Fruit fly (Drosophila melanogaster) whole organism, prepupa: ENCODE data around the gene mre11.

Experiments used
- Blimp-1 ChIP-seq: fragments of 200-800 bp; sonication (Bioruptor generic); optimal IDR thresholded peaks from 3 replicates; lab custom pipeline; 2017; ENCODE audit warnings: missing biosample characterization, missing genetic modification characterization, mild to moderate bottlenecking, moderate library complexity, missing genetic modification reagents
- CG10669 ChIP-seq: fragments of 200-800 bp; sonication (Bioruptor generic); optimal IDR thresholded peaks from 3 replicates; lab custom pipeline; 2018; ENCODE audit warnings: missing biosample characterization, mild to moderate bottlenecking, missing genetic modification characterization, moderate library complexity
- CG11294 ChIP-seq: fragments of 200-800 bp; sonication (Bioruptor generic); IDR thresholded peaks from 2 replicates; pipeline ENCODE4 v1.3.6; 2022; ENCODE audit warnings: missing biosample characterization, missing genetic modification characterization
- CG1621 ChIP-seq: fragments of 200-800 bp; sonication (Bioruptor generic); optimal IDR thresholded peaks from 3 replicates; lab custom pipeline; 2018; ENCODE audit warnings: missing biosample characterization, mild to moderate bottlenecking, missing genetic modification characterization
- CG3032 ChIP-seq: fragments of 200-800 bp; optimal IDR thresholded peaks from 2 replicates; lab custom pipeline; 2019; ENCODE audit warnings: missing biosample characterization, mild to moderate bottlenecking, missing genetic modification characterization, moderate library complexity
- CG32006 ChIP-seq: fragments of 200-800 bp; sonication (Bioruptor generic); optimal IDR thresholded peaks from 3 replicates; lab custom pipeline; 2017; ENCODE audit warnings: missing biosample characterization, mild to moderate bottlenecking, missing genetic modification characterization
- CG3919 ChIP-seq: fragments of 200-800 bp; sonication (Bioruptor generic); optimal IDR thresholded peaks from 3 replicates; lab custom pipeline; 2016; ENCODE audit warnings: missing biosample characterization, missing genetic modification characterization
- CG4318 ChIP-seq: fragments of 200-800 bp; sonication (Bioruptor generic); optimal IDR thresholded peaks from 3 replicates; lab custom pipeline; 2017; ENCODE audit warnings: missing biosample characterization, mild to moderate bottlenecking, missing genetic modification characterization
- CG6808 ChIP-seq: fragments of 200-800 bp; sonication (Bioruptor generic); optimal IDR thresholded peaks from 3 replicates; lab custom pipeline; 2017; ENCODE audit warnings: missing biosample characterization, missing genetic modification characterization, mild to moderate bottlenecking, moderate library complexity, missing genetic modification reagents
- CG6854 ChIP-seq: fragments of 200-800 bp; sonication (Bioruptor generic); optimal IDR thresholded peaks from 2 replicates; lab custom pipeline; 2017; ENCODE audit warnings: missing biosample characterization, mild to moderate bottlenecking, missing genetic modification characterization
- CG8119 ChIP-seq: fragments of 200-800 bp; sonication (Bioruptor generic); IDR thresholded peaks from 3 replicates; pipeline ENCODE4 v1.3.6; 2022; ENCODE audit warnings: missing biosample characterization, missing genetic modification characterization
- CG9139 ChIP-seq: fragments of 200-800 bp; sonication (Bioruptor generic); optimal IDR thresholded peaks from 3 replicates; lab custom pipeline; 2017; ENCODE audit warnings: missing biosample characterization, mild to moderate bottlenecking, missing genetic modification characterization
- Eip75B ChIP-seq: fragments of 200-800 bp; sonication (Bioruptor generic); optimal IDR thresholded peaks from 3 replicates; lab custom pipeline; 2016; ENCODE audit warnings: missing biosample characterization, missing genetic modification characterization
- Ets96B ChIP-seq: fragments of 200-800 bp; optimal IDR thresholded peaks from 2 replicates; lab custom pipeline; 2019; ENCODE audit warnings: missing biosample characterization, mild to moderate bottlenecking, missing genetic modification characterization, moderate library complexity
- Hr38 ChIP-seq: sonication (Bioruptor generic); optimal IDR thresholded peaks from 2 replicates; lab custom pipeline; 2016; ENCODE audit warnings: missing biosample characterization, missing genetic modification characterization
- Hr39 ChIP-seq: fragments of 200-800 bp; sonication (Bioruptor generic); optimal IDR thresholded peaks from 2 replicates; lab custom pipeline; 2016; ENCODE audit warnings: missing biosample characterization, missing genetic modification characterization
- Hr4 ChIP-seq: fragments of 200-800 bp; sonication (Bioruptor generic); optimal IDR thresholded peaks from 3 replicates; lab custom pipeline; 2016; ENCODE audit warnings: missing biosample characterization, missing genetic modification characterization
- Lpt ChIP-seq: fragments of 200-800 bp; sonication (Bioruptor generic); optimal IDR thresholded peaks from 3 replicates; lab custom pipeline; 2016; ENCODE audit warnings: missing biosample characterization, missing genetic modification characterization
- Met ChIP-seq: fragments of 200-800 bp; sonication (Bioruptor generic); optimal IDR thresholded peaks from 3 replicates; lab custom pipeline; 2016; ENCODE audit warnings: missing biosample characterization, missing genetic modification characterization
- Sox102F ChIP-seq: fragments of 200-800 bp; sonication (Bioruptor generic); optimal IDR thresholded peaks from 2 replicates; lab custom pipeline; 2016; ENCODE audit warnings: missing biosample characterization, mild to moderate bottlenecking, missing genetic modification characterization
- Sox14 ChIP-seq: fragments of 200-800 bp; sonication (Bioruptor generic); optimal IDR thresholded peaks from 3 replicates; lab custom pipeline; 2016; ENCODE audit warnings: missing biosample characterization, missing genetic modification characterization
- Sox15 ChIP-seq: fragments of 200-800 bp; sonication (Bioruptor generic); optimal IDR thresholded peaks from 3 replicates; lab custom pipeline; 2016; ENCODE audit warnings: missing biosample characterization, missing genetic modification characterization
- achi ChIP-seq: fragments of 200-800 bp; sonication (Bioruptor generic); optimal IDR thresholded peaks from 3 replicates; lab custom pipeline; 2016; ENCODE audit warnings: missing biosample characterization, missing genetic modification characterization
- acj6 ChIP-seq: fragments of 200-800 bp; sonication (Bioruptor generic); optimal IDR thresholded peaks from 3 replicates; lab custom pipeline; 2016; ENCODE audit warnings: missing biosample characterization, missing genetic modification characterization
- dac ChIP-seq: fragments of 200-800 bp; sonication (Bioruptor generic); optimal IDR thresholded peaks from 2 replicates; lab custom pipeline; 2017; ENCODE audit warnings: missing biosample characterization, mild to moderate bottlenecking, missing genetic modification characterization
- dsx ChIP-seq: fragments of 200-800 bp; optimal IDR thresholded peaks from 3 replicates; lab custom pipeline; 2019; ENCODE audit warnings: missing biosample characterization, mild to moderate bottlenecking, missing genetic modification characterization, moderate library complexity; ENCODE audit not compliant: poor library complexity, severe bottlenecking
- eg ChIP-seq: fragments of 200-800 bp; sonication (Bioruptor generic); IDR thresholded peaks from 3 replicates; pipeline ENCODE4 v1.3.6; 2022; ENCODE audit warnings: missing biosample characterization, missing genetic modification characterization
- fd59A ChIP-seq: fragments of 200-800 bp; sonication (Bioruptor generic); optimal IDR thresholded peaks from 2 replicates; lab custom pipeline; 2017; ENCODE audit warnings: missing biosample characterization, mild to moderate bottlenecking, missing genetic modification characterization, missing genetic modification reagents
- fd85E ChIP-seq: fragments of 200-800 bp; sonication (Bioruptor generic); optimal IDR thresholded peaks from 3 replicates; lab custom pipeline; 2016; ENCODE audit warnings: missing biosample characterization, missing genetic modification characterization
- fkh ChIP-seq: fragments of 200-800 bp; sonication (Bioruptor generic); optimal IDR thresholded peaks from 3 replicates; lab custom pipeline; 2017; ENCODE audit warnings: missing biosample characterization, mild to moderate bottlenecking, missing genetic modification characterization, moderate library complexity
- pdm3 ChIP-seq: fragments of 200-800 bp; sonication (Bioruptor generic); optimal IDR thresholded peaks from 3 replicates; lab custom pipeline; 2016; ENCODE audit warnings: missing biosample characterization, missing genetic modification characterization
- spab ChIP-seq: fragments of 200-800 bp; sonication (Bioruptor generic); optimal IDR thresholded peaks from 2 replicates; lab custom pipeline; 2017; ENCODE audit warnings: missing biosample characterization, mild to moderate bottlenecking, missing genetic modification characterization, missing genetic modification reagents
- ss ChIP-seq, 2 experiments: fragments of 200-800 bp; sonication (Bioruptor generic); optimal IDR thresholded peaks; 2 replicates in 1 of 2; 3 replicates in 1 of 2; lab custom pipeline; 2017 to 2018; ENCODE audit warnings: mild to moderate bottlenecking in 2 of 2, missing biosample characterization in 2 of 2, missing genetic modification characterization in 2 of 2, moderate library complexity in 1 of 2
- svp ChIP-seq: fragments of 200-800 bp; sonication (Bioruptor generic); peaks from one replicate; lab custom pipeline; 2016; ENCODE audit warnings: missing biosample characterization, missing genetic modification characterization

Gene mre11

DNA sequence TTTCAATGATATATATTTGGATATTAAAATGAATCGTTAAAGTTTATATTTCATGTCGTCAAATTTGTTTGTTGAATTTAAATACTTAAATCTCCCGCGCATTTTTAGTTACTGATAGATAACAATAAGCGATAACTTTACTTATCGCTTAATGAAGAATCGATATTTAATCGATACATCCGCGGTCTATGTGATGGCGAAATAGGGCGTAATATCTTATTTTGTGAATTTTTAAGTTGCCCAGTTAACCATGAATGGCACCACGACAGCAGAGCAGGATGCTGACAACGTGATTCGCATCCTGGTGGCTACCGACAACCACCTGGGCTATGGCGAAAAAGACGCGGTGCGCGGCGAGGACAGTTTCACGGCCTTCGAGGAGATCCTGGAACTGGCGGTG, at the start of gene mre11:
Gene mre11 (plus strand): TSS at position 161 of the 400 bp plus-strand sequence.
- TF ChIP-seq achi: no peak
- TF ChIP-seq CG9139 (GFP tag; lab: Kevin White, UChicago): no peak
- TF ChIP-seq Hr4 (GFP tag; lab: Kevin White, UChicago): no peak
- no peak for TF ChIP-seq ss (GFP tag; optimal IDR thresholded peaks at IDR 0.05; lab: Kevin White, UChicago)
- no peak for TF ChIP-seq fd59A (GFP tag; lab: Kevin White, UChicago)
- TF ChIP-seq Hr38 (GFP tag; lab: Kevin White, UChicago): no peak
- TF ChIP-seq Blimp-1 (GFP tag; lab: Kevin White, UChicago): no peak
- no peak for TF ChIP-seq Met
- TF ChIP-seq CG4318 (GFP tag; lab: Kevin White, UChicago): no peak
- TF ChIP-seq svp (GFP tag; lab: Kevin White, UChicago): no peak
- TF ChIP-seq CG6808 (GFP tag; lab: Kevin White, UChicago): no peak
- no peak for TF ChIP-seq acj6 (GFP tag; lab: Kevin White, UChicago)
- TF ChIP-seq CG10669 (GFP tag; lab: Kevin White, UChicago): no peak
- TF ChIP-seq Sox14 (GFP tag; lab: Kevin White, UChicago): no peak
- no peak for TF ChIP-seq eg (GFP tag; lab: Robert Waterston, UW)
- no peak for TF ChIP-seq Hr39 (GFP tag; lab: Kevin White, UChicago)
- TF ChIP-seq CG8119 (GFP tag; lab: Robert Waterston, UW): no peak

dm6 chr2L:11235534-11235933, 46.4 kb upstream of the mre11 start:
- TF ChIP-seq Lpt (GFP tag; lab: Kevin White, UChicago) (no peak), CG3032 (tag; lab: Kevin White, UChicago) (no peak), Blimp-1 (GFP tag; lab: Kevin White, UChicago) (no peak), CG6808 (GFP tag; lab: Kevin White, UChicago) (no peak), fkh (GFP tag; lab: Kevin White, UChicago) (no peak), Sox14 (GFP tag; lab: Kevin White, UChicago) (no peak), CG32006 (GFP tag; lab: Kevin White, UChicago) (no peak), CG6854 (GFP tag; lab: Kevin White, UChicago) (no peak)
- TF ChIP-seq, all 60 proteins: peak for 0

DNA sequence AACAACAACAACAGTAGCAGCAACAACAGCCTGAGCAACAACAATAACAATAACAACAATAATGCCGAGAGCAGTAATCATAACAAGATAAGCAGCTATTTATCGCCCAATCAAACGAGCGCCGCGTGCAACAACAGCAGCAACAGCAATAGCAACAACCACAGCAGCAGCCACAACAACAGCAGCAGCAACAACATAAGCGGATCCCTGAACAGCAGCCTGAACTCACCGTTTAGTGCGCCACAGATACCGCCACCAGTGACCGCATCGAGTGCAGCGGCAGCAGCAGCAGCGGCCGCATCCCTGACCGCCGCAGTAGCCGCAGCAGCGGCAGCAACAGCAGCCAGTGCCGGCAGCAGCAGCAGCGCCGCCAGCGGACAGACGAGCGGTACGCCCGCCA, 45.5 kb upstream of the mre11 start:
- TF ChIP-seq dsx: no peak
- TF ChIP-seq CG3032 (tag; lab: Kevin White, UChicago): no peak
- TF ChIP-seq CG6854 (GFP tag; lab: Kevin White, UChicago): no peak
- no peak for TF ChIP-seq CG1621 (tag; lab: Kevin White, UChicago)
- TF ChIP-seq Ets96B (tag; lab: Kevin White, UChicago): no peak
- TF ChIP-seq, all 60 proteins: peak for 0

DNA sequence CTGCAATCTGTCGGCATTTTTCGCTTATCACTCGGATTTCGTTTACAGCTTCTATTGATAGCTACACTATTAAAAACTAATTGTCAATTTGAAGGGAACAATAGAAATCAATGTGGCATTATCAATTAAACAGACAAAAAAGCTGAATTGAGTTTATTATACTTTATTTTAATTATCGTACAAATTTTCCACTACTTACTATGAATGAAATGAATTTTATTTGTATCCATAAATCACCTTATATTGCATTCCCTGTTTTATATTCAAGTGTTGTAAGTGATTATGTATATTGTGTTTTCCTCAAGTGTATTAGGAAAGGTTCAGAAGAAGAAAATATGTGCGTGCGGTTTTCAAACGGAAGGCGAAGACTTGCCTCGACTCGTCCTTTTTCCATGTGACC, 38.0 kb upstream of the mre11 start:
- TF ChIP-seq dac (no peak), CG3919 (GFP tag; lab: Kevin White, UChicago) (no peak), pdm3 (no peak), fkh (GFP tag; lab: Kevin White, UChicago) (no peak), Sox15 (no peak), CG8119 (GFP tag; lab: Robert Waterston, UW) (no peak), Ets96B (tag; lab: Kevin White, UChicago) (no peak), CG11294 (GFP tag; lab: Robert Waterston, UW) (no peak), fd85E (GFP tag; lab: Kevin White, UChicago) (no peak), Sox102F (GFP tag; lab: Kevin White, UChicago) (no peak), CG3032 (tag; lab: Kevin White, UChicago) (no peak), Hr4 (GFP tag; lab: Kevin White, UChicago) (no peak)

DNA sequence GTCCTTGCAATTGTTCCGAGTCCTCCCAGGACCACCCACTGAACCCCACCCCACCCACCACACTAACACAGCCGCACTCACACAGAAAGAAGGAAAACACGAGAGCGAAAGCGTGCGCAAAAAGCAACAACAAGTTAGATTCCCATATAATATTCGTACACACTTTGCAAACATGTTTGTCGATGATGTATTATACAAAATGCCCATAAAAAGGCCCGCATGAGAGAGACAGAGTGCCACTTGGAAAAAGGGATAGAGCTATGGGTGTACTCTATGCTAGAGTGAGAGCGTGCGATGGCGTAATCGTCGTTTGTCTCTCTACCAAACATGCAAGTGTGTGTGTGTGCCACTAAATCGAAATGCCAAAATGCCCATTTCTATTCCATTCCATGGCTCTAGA, 34.2 kb upstream of the mre11 start:
- TF ChIP-seq Eip75B (GFP tag; lab: Kevin White, UChicago): no peak
- TF ChIP-seq spab: no peak
- no peak for TF ChIP-seq CG3919 (GFP tag; lab: Kevin White, UChicago)
- TF ChIP-seq, all 60 proteins: peak for 0
